Fruit fly (Drosophila melanogaster): ENCODE results near the gene CG18628.

Gene CG18628

DNA sequence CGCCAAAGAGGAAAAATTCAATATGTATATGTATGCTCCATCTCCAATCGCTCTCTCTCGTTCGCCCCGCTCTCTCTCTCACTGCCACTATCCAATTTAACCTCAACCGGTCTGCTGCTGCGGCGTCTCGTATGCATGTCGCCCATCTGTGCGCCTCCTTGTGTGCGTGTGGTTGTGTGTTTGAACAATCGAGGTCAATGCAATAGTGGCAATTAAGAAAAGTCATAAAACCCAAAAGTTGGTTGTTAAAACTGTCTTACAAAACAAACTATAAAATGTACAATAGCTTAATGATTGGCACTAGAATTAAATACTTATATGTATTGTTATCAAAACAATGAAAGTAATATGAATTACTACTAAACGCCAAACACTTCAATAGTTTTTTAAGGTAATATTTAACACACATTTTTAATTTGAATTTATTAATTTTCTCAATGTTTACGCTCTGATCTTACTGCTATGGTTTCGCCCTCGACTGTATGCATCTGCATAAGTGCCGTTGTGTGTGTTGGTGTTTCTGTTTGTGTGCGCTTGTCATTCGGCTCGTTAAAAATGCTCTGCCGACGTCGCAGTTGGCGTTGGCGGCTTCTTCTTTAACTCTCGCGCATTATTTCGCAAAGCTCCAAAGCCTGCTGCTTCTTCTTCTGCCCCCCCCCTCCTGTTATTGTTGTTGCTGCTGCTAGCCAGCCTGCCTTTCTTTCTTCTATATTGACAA lies 26.1 kb downstream of the CG18628 start:
- TF ChIP-seq Camta (GFP tag; optimal IDR thresholded peaks at IDR 0.05), result peak; percentile 90
- peak; percentile 94 for TF ChIP-seq CG5180 (GFP tag; optimal IDR thresholded peaks at IDR 0.05)
- TF ChIP-seq CG10565 (GFP tag; optimal IDR thresholded peaks at IDR 0.05), result peak; percentile 66
- TF ChIP-seq corto (GFP tag; optimal IDR thresholded peaks at IDR 0.05), result peak; percentile 94
- TF ChIP-seq ara (GFP tag; IDR thresholded peaks at IDR 0.05), result peak; percentile 90
- peak; percentile 96 for TF ChIP-seq Blimp-1 (GFP tag; optimal IDR thresholded peaks at IDR 0.05)
- peak; percentile 89 for TF ChIP-seq CG10274 (GFP tag; optimal IDR thresholded peaks at IDR 0.05)
- TF ChIP-seq mam (GFP tag; optimal IDR thresholded peaks at IDR 0.05), result peak; percentile 76
- TF ChIP-seq ERR (GFP tag; optimal IDR thresholded peaks at IDR 0.05), result peak; percentile 50
- TF ChIP-seq CG4730 (GFP tag; IDR thresholded peaks at IDR 0.05), result peak; percentile 87
- TF ChIP-seq CG6791 (GFP tag; IDR thresholded peaks at IDR 0.05; ENCODE audit: partially characterized antibody), result no peak
- TF ChIP-seq Trl (optimal IDR thresholded peaks at IDR 0.05), result peak; percentile 82 to 90
- TF ChIP-seq Trl (GFP tag; optimal IDR thresholded peaks at IDR 0.05), result peak; percentile 87
- peak; percentile 68 for TF ChIP-seq CG31388 (GFP tag; optimal IDR thresholded peaks at IDR 0.05)
- TF ChIP-seq Chrac-16 (GFP tag; optimal IDR thresholded peaks at IDR 0.05), result peak; percentile 94
- peak; percentile 96 for TF ChIP-seq CG4424 (GFP tag; optimal IDR thresholded peaks at IDR 0.05)
- peak; percentile 99 for TF ChIP-seq CG13424 (tag; optimal IDR thresholded peaks at IDR 0.05)
- TF ChIP-seq CG34224 (GFP tag; IDR thresholded peaks at IDR 0.05; ENCODE audit: partially characterized antibody), result no peak
- TF ChIP-seq ranshi (GFP tag; IDR thresholded peaks at IDR 0.05), result peak; percentile 81
- peak; percentile 78 for TF ChIP-seq Dad (GFP tag; optimal IDR thresholded peaks at IDR 0.05)
- TF ChIP-seq CG9817 (tag; optimal IDR thresholded peaks at IDR 0.05), result peak; percentile 93
- peak; percentile 98 for TF ChIP-seq CG10209 (GFP tag; optimal IDR thresholded peaks at IDR 0.05)
- peak; percentile 86 for TF ChIP-seq ap (GFP tag; IDR thresholded peaks at IDR 0.05)
- peak; percentile 70 for TF ChIP-seq tup (GFP tag; optimal IDR thresholded peaks at IDR 0.05)
- peak; percentile 98 for TF ChIP-seq run (tag; optimal IDR thresholded peaks at IDR 0.05)
- TF ChIP-seq Rfx (GFP tag; IDR thresholded peaks at IDR 0.05), result peak; percentile 89
- peak; percentile 88 for TF ChIP-seq H2.0 (GFP tag; IDR thresholded peaks at IDR 0.05)
- TF ChIP-seq Hr39 (optimal IDR thresholded peaks at IDR 0.05), result no peak
- TF ChIP-seq H15 (GFP tag; IDR thresholded peaks at IDR 0.05), result peak; percentile 84; the same call in 1 of the 3 replicates
- TF ChIP-seq Xrp1 (GFP tag; IDR thresholded peaks at IDR 0.05), result peak; percentile 98
- peak; percentile 91 for TF ChIP-seq wor (GFP tag; IDR thresholded peaks at IDR 0.05)
- peak; percentile 65 for TF ChIP-seq Ravus (GFP tag; IDR thresholded peaks at IDR 0.05)
- TF ChIP-seq sens (GFP tag), result peak; percentile 98
- peak; percentile 95 for TF ChIP-seq CG18476 (GFP tag; optimal IDR thresholded peaks at IDR 0.05)
- TF ChIP-seq D (optimal IDR thresholded peaks at IDR 0.05), result no peak
- TF ChIP-seq D (GFP tag; optimal IDR thresholded peaks at IDR 0.05), result peak; percentile 98
- TF ChIP-seq CG12299 (tag; optimal IDR thresholded peaks at IDR 0.05), result peak; percentile 97
- TF ChIP-seq BtbVII (GFP tag; optimal IDR thresholded peaks at IDR 0.05), result peak; percentile 95
- peak; percentile 97 for TF ChIP-seq HHEX (GFP tag; optimal IDR thresholded peaks at IDR 0.05)
- no peak for TF ChIP-seq br (optimal IDR thresholded peaks at IDR 0.05)
- TF ChIP-seq danr (GFP tag; IDR thresholded peaks at IDR 0.05), result peak; percentile 90
- TF ChIP-seq esg (GFP tag; conservative IDR thresholded peaks at IDR 0.05), result peak; percentile 94
- TF ChIP-seq CG9215 (GFP tag; IDR thresholded peaks at IDR 0.05), result peak; percentile 88
- TF ChIP-seq Dfd (GFP tag; optimal IDR thresholded peaks at IDR 0.05), result peak in 1 of 2 experiments; percentile 41
- peak; percentile 98 for TF ChIP-seq gsb-n (tag; optimal IDR thresholded peaks at IDR 0.05)
- TF ChIP-seq CG42726 (GFP tag; IDR thresholded peaks at IDR 0.05; ENCODE audit: partially characterized antibody), result no peak
- TF ChIP-seq gcm (GFP tag; optimal IDR thresholded peaks at IDR 0.05), result peak; percentile 99
- TF ChIP-seq nom (GFP tag; optimal IDR thresholded peaks at IDR 0.05), result peak; percentile 96
- no peak for TF ChIP-seq HmgD (GFP tag; optimal IDR thresholded peaks at IDR 0.05)
- peak; percentile 89 for TF ChIP-seq bab2 (GFP tag; optimal IDR thresholded peaks at IDR 0.05)
- TF ChIP-seq ham (GFP tag; IDR thresholded peaks at IDR 0.05), result peak; percentile 38; the same call in 1 of the 2 replicates
